Worm (Caenorhabditis elegans) whole organism, late embryonic: ENCODE measurements around the gene F20B10.3.

Source experiments
- elt-2 ChIP-seq: sonication (generic microtip); optimal IDR thresholded peaks from 2 replicates; lab custom pipeline; 2016; ENCODE audit warnings: missing genetic modification reagents, missing genetic modification characterization, missing compliant biosample characterization
- tbx-2 ChIP-seq: sonication (generic microtip); optimal IDR thresholded peaks from 2 replicates; lab custom pipeline; 2016; ENCODE audit warnings: missing genetic modification characterization, missing compliant biosample characterization

ce11 chrIV:12202000-12202399 lies 34.0 kb downstream of the F20B10.3 start:
- TF ChIP-seq elt-2 (tag; lab: Kevin White, UChicago) (no peak), tbx-2 (no peak)
